Worm (Caenorhabditis elegans) whole organism, L1 larva: ENCODE measurements around the gene C07E3.9.

Source experiments
- C16A3.4 ChIP-seq: fragments of 150-350 bp; optimal IDR thresholded peaks from 2 replicates; lab custom pipeline; 2014; ENCODE audit warnings: missing biosample characterization, missing genetic modification characterization
- C34B4.2 ChIP-seq: sonication (generic microtip); optimal IDR thresholded peaks from 2 replicates; lab custom pipeline; 2017; ENCODE audit warnings: mild to moderate bottlenecking, missing genetic modification characterization, missing compliant biosample characterization
- F16B12.6 ChIP-seq: fragments of 150-350 bp; optimal IDR thresholded peaks from 2 replicates; lab custom pipeline; 2014; ENCODE audit warnings: missing biosample characterization, missing genetic modification characterization
- Y116A8C.19 ChIP-seq: sonication (generic microtip); optimal IDR thresholded peaks from 2 replicates; lab custom pipeline; 2016; ENCODE audit warnings: missing compliant biosample characterization, missing genetic modification characterization, borderline replicate concordance
- aly-2 ChIP-seq: fragments of 150-350 bp; optimal IDR thresholded peaks from 2 replicates; lab custom pipeline; 2014; ENCODE audit warnings: missing biosample characterization, missing genetic modification characterization
- ama-1 ChIP-seq: fragments of 150-350 bp; optimal IDR thresholded peaks from 2 replicates; lab custom pipeline; 2014
- blmp-1 ChIP-seq: fragments of 150-350 bp; optimal IDR thresholded peaks from 2 replicates; lab custom pipeline; 2014; ENCODE audit warnings: missing biosample characterization, missing genetic modification characterization
- ceh-63 ChIP-seq: fragments of 200-800 bp; sonication (Bioruptor generic); optimal IDR thresholded peaks from 2 replicates; lab custom pipeline; 2018; ENCODE audit warnings: mild to moderate bottlenecking, missing genetic modification characterization, missing compliant biosample characterization
- ceh-8 ChIP-seq: fragments of 200-800 bp; sonication (Bioruptor generic); optimal IDR thresholded peaks from 2 replicates; lab custom pipeline; 2018; ENCODE audit warnings: mild to moderate bottlenecking, missing genetic modification characterization, moderate library complexity, missing compliant biosample characterization
- ceh-82 ChIP-seq, 3 experiments: fragments of 150-350 bp in 1 of 3; sonication (generic microtip) in 2 of 3; optimal IDR thresholded peaks; 2 replicates each; lab custom pipeline; 2014 to 2017; ENCODE audit warnings: missing biosample characterization in 3 of 3, missing genetic modification characterization in 3 of 3
- ceh-88 ChIP-seq: fragments of 200-800 bp; sonication (Bioruptor generic); IDR thresholded peaks from 2 replicates; pipeline ENCODE4 v1.3.6; 2022; ENCODE audit warnings: missing genetic modification characterization, missing compliant biosample characterization
- ces-1 ChIP-seq: fragments of 150-350 bp; optimal IDR thresholded peaks from 2 replicates; lab custom pipeline; 2014; ENCODE audit warnings: missing biosample characterization, missing genetic modification reagents, missing genetic modification characterization
- dpl-1 ChIP-seq, 3 experiments: fragments of 150-350 bp in 2 of 3; sonication (generic microtip) in 1 of 3; optimal IDR thresholded peaks; 2 replicates each; lab custom pipeline; 2014 to 2017; ENCODE audit warnings: missing biosample characterization in 3 of 3, missing genetic modification characterization in 3 of 3, missing genetic modification reagents in 3 of 3
- efl-3 ChIP-seq: fragments of 200-800 bp; sonication (Bioruptor generic); optimal IDR thresholded peaks from 2 replicates; lab custom pipeline; 2018; ENCODE audit warnings: mild to moderate bottlenecking, missing genetic modification characterization, missing compliant biosample characterization
- egl-13 ChIP-seq: sonication (generic microtip); optimal IDR thresholded peaks from 2 replicates; lab custom pipeline; 2016; ENCODE audit warnings: missing genotype, missing genetic modification reagents, missing genetic modification characterization, missing compliant biosample characterization
- egl-27 ChIP-seq, 2 experiments: fragments of 150-350 bp in 1 of 2; sonication (generic microtip); optimal IDR thresholded peaks; 3 replicates each; lab custom pipeline; 2017 to 2018; ENCODE audit warnings: missing biosample characterization in 2 of 2, missing genetic modification characterization in 2 of 2, missing genetic modification reagents in 2 of 2
- elt-2 ChIP-seq: sonication (generic microtip); optimal IDR thresholded peaks from 2 replicates; lab custom pipeline; 2016; ENCODE audit warnings: missing genetic modification characterization, mild to moderate bottlenecking, inconsistent platforms, missing compliant biosample characterization, missing genetic modification reagents
- ets-5 ChIP-seq: fragments of 200-800 bp; sonication (Bioruptor generic); IDR thresholded peaks from 2 replicates; pipeline ENCODE4 v1.3.6; 2022; ENCODE audit warnings: missing genetic modification characterization, missing compliant biosample characterization
- fkh-8 ChIP-seq: sonication (generic microtip); optimal IDR thresholded peaks from 2 replicates; lab custom pipeline; 2016; ENCODE audit warnings: mild to moderate bottlenecking, missing genetic modification characterization, missing compliant biosample characterization
- fos-1 ChIP-seq: fragments of 150-350 bp; optimal IDR thresholded peaks from 2 replicates; lab custom pipeline; 2014; ENCODE audit warnings: missing biosample characterization, missing genetic modification characterization
- hpl-2 ChIP-seq: fragments of 150-350 bp; optimal IDR thresholded peaks from 2 replicates; lab custom pipeline; 2014; ENCODE audit warnings: missing biosample characterization, missing genetic modification reagents, missing genetic modification characterization
- irx-1 ChIP-seq: sonication (generic microtip); optimal IDR thresholded peaks from 2 replicates; lab custom pipeline; 2016; ENCODE audit warnings: missing genetic modification characterization, missing compliant biosample characterization
- jun-1 ChIP-seq: fragments of 150-350 bp; optimal IDR thresholded peaks from 2 replicates; lab custom pipeline; 2014; ENCODE audit warnings: missing biosample characterization, missing genetic modification reagents, missing genetic modification characterization
- lin-15B ChIP-seq: fragments of 150-350 bp; sonication (generic microtip); optimal IDR thresholded peaks from 3 replicates; lab custom pipeline; 2014; ENCODE audit warnings: missing biosample characterization, missing genetic modification characterization
- lin-35 ChIP-seq, 2 experiments: fragments of 150-350 bp; optimal IDR thresholded peaks; 2 replicates each; lab custom pipeline; 2014; ENCODE audit warnings: missing biosample characterization in 2 of 2, missing genetic modification characterization in 2 of 2, missing genetic modification reagents in 2 of 2
- lin-39 ChIP-seq: fragments of 150-350 bp; optimal IDR thresholded peaks from 2 replicates; lab custom pipeline; 2014; ENCODE audit warnings: missing biosample characterization, missing genetic modification reagents, missing genetic modification characterization
- lir-3 ChIP-seq: sonication (generic microtip); optimal IDR thresholded peaks from 2 replicates; lab custom pipeline; 2016; ENCODE audit warnings: mild to moderate bottlenecking, missing genetic modification characterization, moderate library complexity, missing compliant biosample characterization; ENCODE audit not compliant: poor library complexity
- lsy-2 ChIP-seq, 2 experiments: fragments of 150-350 bp; optimal IDR thresholded peaks; 2 replicates each; lab custom pipeline; 2014; ENCODE audit warnings: missing biosample characterization in 2 of 2, missing genetic modification characterization in 2 of 2
- mab-9 ChIP-seq: fragments of 200-800 bp; sonication (Bioruptor generic); IDR thresholded peaks from 2 replicates; pipeline ENCODE4 v1.3.6; 2022; ENCODE audit warnings: missing genetic modification reagents, missing genetic modification characterization, missing compliant biosample characterization
- mdl-1 ChIP-seq, 2 experiments: fragments of 150-350 bp; optimal IDR thresholded peaks; 2 replicates each; lab custom pipeline; 2014 to 2017; ENCODE audit warnings: missing biosample characterization in 2 of 2, missing genetic modification characterization in 2 of 2, inconsistent platforms in 1 of 2
- mef-2 ChIP-seq: fragments of 150-350 bp; optimal IDR thresholded peaks from 2 replicates; lab custom pipeline; 2014; ENCODE audit warnings: missing biosample characterization, missing genetic modification characterization
- mep-1 ChIP-seq: fragments of 150-350 bp; optimal IDR thresholded peaks from 2 replicates; lab custom pipeline; 2014; ENCODE audit warnings: missing biosample characterization, missing genetic modification characterization
- nhr-12 ChIP-seq: sonication (generic microtip); optimal IDR thresholded peaks from 2 replicates; lab custom pipeline; 2017; ENCODE audit warnings: missing biosample characterization, missing genetic modification characterization
- nhr-237 ChIP-seq: fragments of 150-350 bp; optimal IDR thresholded peaks from 2 replicates; lab custom pipeline; 2014; ENCODE audit warnings: missing biosample characterization, missing genetic modification characterization
- nhr-28 ChIP-seq: fragments of 150-350 bp; optimal IDR thresholded peaks from 2 replicates; lab custom pipeline; 2014; ENCODE audit warnings: missing biosample characterization, missing genetic modification characterization
- nhr-47 ChIP-seq: sonication (generic microtip); optimal IDR thresholded peaks from 2 replicates; lab custom pipeline; 2016; ENCODE audit warnings: mild to moderate bottlenecking, missing genetic modification characterization, moderate library complexity, missing compliant biosample characterization
- nhr-76 ChIP-seq: sonication (generic microtip); optimal IDR thresholded peaks from 2 replicates; lab custom pipeline; 2017; ENCODE audit warnings: missing biosample characterization, missing genetic modification characterization
- nhr-77 ChIP-seq: fragments of 150-350 bp; optimal IDR thresholded peaks from 2 replicates; lab custom pipeline; 2014; ENCODE audit warnings: missing biosample characterization, missing genetic modification characterization
- nhr-90 ChIP-seq: sonication (generic microtip); optimal IDR thresholded peaks from 2 replicates; lab custom pipeline; 2016; ENCODE audit warnings: mild to moderate bottlenecking, missing genetic modification characterization, missing compliant biosample characterization; ENCODE audit not compliant: poor library complexity
- pax-3 ChIP-seq: fragments of 200-800 bp; sonication (Bioruptor generic); optimal IDR thresholded peaks from 2 replicates; lab custom pipeline; 2018; ENCODE audit warnings: mild to moderate bottlenecking, missing genetic modification characterization, moderate library complexity, missing compliant biosample characterization
- pqm-1 ChIP-seq: sonication (generic microtip); optimal IDR thresholded peaks from 3 replicates; lab custom pipeline; 2017; ENCODE audit warnings: missing biosample characterization, missing genetic modification characterization
- rnt-1 ChIP-seq: sonication (generic microtip); optimal IDR thresholded peaks from 2 replicates; lab custom pipeline; 2016; ENCODE audit warnings: mild to moderate bottlenecking, missing genetic modification characterization, moderate library complexity, missing compliant biosample characterization
- skn-1 ChIP-seq: fragments of 150-350 bp; optimal IDR thresholded peaks from 2 replicates; lab custom pipeline; 2014; ENCODE audit warnings: missing biosample characterization, missing genetic modification characterization
- snpc-4 ChIP-seq: fragments of 150-350 bp; optimal IDR thresholded peaks from 2 replicates; lab custom pipeline; 2014; ENCODE audit warnings: missing biosample characterization, missing genetic modification characterization
- snu-23 ChIP-seq: sonication (generic microtip); optimal IDR thresholded peaks from 2 replicates; lab custom pipeline; 2016; ENCODE audit warnings: missing genetic modification characterization, missing compliant biosample characterization
- sox-4 ChIP-seq: sonication (generic microtip); optimal IDR thresholded peaks from 2 replicates; lab custom pipeline; 2016; ENCODE audit warnings: missing genetic modification characterization, missing compliant biosample characterization
- unc-86 ChIP-seq: sonication (generic microtip); optimal IDR thresholded peaks from 2 replicates; lab custom pipeline; 2016; ENCODE audit warnings: missing genetic modification characterization, missing compliant biosample characterization
- xbp-1 ChIP-seq: sonication (generic microtip); optimal IDR thresholded peaks from 2 replicates; lab custom pipeline; 2016; ENCODE audit warnings: missing genetic modification characterization, missing compliant biosample characterization
- zag-1 ChIP-seq: fragments of 150-350 bp; optimal IDR thresholded peaks from 2 replicates; lab custom pipeline; 2014; ENCODE audit warnings: missing biosample characterization, missing genetic modification characterization
- zip-4 ChIP-seq: fragments of 200-800 bp; sonication (Bioruptor generic); optimal IDR thresholded peaks from 2 replicates; lab custom pipeline; 2018; ENCODE audit warnings: mild to moderate bottlenecking, missing genetic modification characterization, moderate library complexity, missing compliant biosample characterization

C07E3.9 gene

DNA sequence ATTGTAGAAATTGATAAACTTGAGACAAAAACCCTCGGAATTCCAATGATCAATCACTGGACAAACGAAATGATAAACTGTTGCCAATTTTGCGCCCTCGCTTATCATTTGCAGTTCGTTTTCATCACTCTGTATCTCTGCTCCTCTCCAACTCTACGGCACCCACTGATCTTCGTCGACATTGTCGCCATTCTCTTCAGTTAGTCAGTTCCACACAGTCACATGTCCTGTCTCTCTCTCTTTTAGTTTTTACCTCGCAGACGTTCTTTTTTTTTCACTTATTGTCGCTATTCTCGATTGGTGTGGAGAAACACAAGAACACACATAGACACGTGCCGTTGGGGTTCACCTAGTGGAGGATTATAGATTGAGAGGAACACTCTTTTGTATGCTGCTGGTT lies 38.5 kb downstream of the C07E3.9 start (continued):
- TF ChIP-seq efl-3 (GFP tag; lab: Kevin White, UChicago), result no peak
- no peak for TF ChIP-seq lir-3 (tag; lab: Kevin White, UChicago)
- no peak for TF ChIP-seq F16B12.6 (tag; lab: Kevin White, UChicago)
- TF ChIP-seq fkh-8, result no peak
- TF ChIP-seq nhr-12 (tag; lab: Kevin White, UChicago), result no peak
- TF ChIP-seq mef-2 (tag; lab: Kevin White, UChicago), result no peak
- peak; percentile 56 for TF ChIP-seq nhr-90 (tag; lab: Kevin White, UChicago)
- TF ChIP-seq lin-15B (tag; lab: Kevin White, UChicago), result no peak
- TF ChIP-seq zip-4 (GFP tag; lab: Kevin White, UChicago), result no peak
- TF ChIP-seq snpc-4 (tag; lab: Kevin White, UChicago), result peak; percentile 2
- TF ChIP-seq elt-2 (tag; lab: Kevin White, UChicago), result peak; percentile 69
- TF ChIP-seq blmp-1 (tag; lab: Kevin White, UChicago), result peak; percentile 80
- TF ChIP-seq lsy-2 (tag; optimal IDR thresholded peaks at IDR 0.05; lab: Kevin White, UChicago), result peak; percentile 34 to 41
- TF ChIP-seq irx-1 (tag; lab: Kevin White, UChicago), result no peak
- TF ChIP-seq Y116A8C.19 (tag; lab: Kevin White, UChicago), result no peak
- no peak for TF ChIP-seq unc-86
- no peak for TF ChIP-seq ces-1 (GFP tag; lab: Kevin White, UChicago)
- peak; percentile 19 for TF ChIP-seq nhr-47
- no peak for TF ChIP-seq ceh-88 (GFP tag; lab: Robert Waterston, UW)
- no peak for TF ChIP-seq pqm-1 (tag; lab: Kevin White, UChicago)
- TF ChIP-seq rnt-1 (tag; lab: Kevin White, UChicago), result peak; percentile 35
- TF ChIP-seq nhr-237 (tag; lab: Kevin White, UChicago), result no peak
- no peak for TF ChIP-seq egl-27 (tag; optimal IDR thresholded peaks at IDR 0.05; lab: Kevin White, UChicago)
- no peak for TF ChIP-seq C34B4.2 (tag; lab: Kevin White, UChicago)
- TF ChIP-seq ceh-63 (GFP tag; lab: Kevin White, UChicago), result no peak
- peak; percentile 64 for TF ChIP-seq snu-23 (GFP tag; lab: Kevin White, UChicago)
- no peak for TF ChIP-seq nhr-76 (tag; lab: Kevin White, UChicago)
- no peak for TF ChIP-seq zag-1
- no peak for TF ChIP-seq nhr-77 (tag; lab: Kevin White, UChicago)
- TF ChIP-seq ceh-82 (tag; optimal IDR thresholded peaks at IDR 0.05; lab: Kevin White, UChicago), result no peak
- TF ChIP-seq nhr-28 (tag; lab: Kevin White, UChicago), result no peak
- no peak for TF ChIP-seq ceh-8 (GFP tag; lab: Kevin White, UChicago)
- no peak for TF ChIP-seq fos-1 (tag; lab: Kevin White, UChicago)
- TF ChIP-seq mdl-1 (tag; optimal IDR thresholded peaks at IDR 0.05; lab: Kevin White, UChicago), result peak in 1 of 2 experiments; percentile 82
- no peak for TF ChIP-seq pax-3 (tag; lab: Kevin White, UChicago)
- no peak for TF ChIP-seq lin-39 (tag; lab: Kevin White, UChicago)
- peak in 1 of 2 experiments; percentile 80 for TF ChIP-seq lin-35 (GFP tag; optimal IDR thresholded peaks at IDR 0.05; lab: Kevin White, UChicago)
- no peak for TF ChIP-seq hpl-2
- peak; percentile 64 for TF ChIP-seq mep-1 (tag; lab: Kevin White, UChicago)
- TF ChIP-seq, all 84 proteins: peak for 23

DNA sequence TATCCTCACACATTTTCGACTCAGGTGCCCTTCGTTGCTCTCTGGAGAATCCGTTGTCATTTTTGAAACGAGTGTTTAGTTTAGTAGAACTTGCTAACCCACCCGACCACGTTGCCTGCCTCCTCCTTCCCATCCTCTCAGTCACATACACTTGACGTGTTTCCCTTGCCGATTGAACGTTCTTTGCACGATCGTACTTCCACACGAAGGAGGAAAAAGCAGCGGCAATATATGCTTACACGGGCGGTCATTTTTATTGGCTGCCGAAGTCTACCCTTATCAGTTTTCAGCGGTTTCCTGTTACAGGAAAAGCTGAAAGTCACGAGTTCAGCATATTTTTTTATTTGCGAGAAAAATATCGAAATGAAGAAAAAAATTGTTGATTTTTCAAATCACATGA lies 39.2 kb downstream of the C07E3.9 start:
- TF ChIP-seq xbp-1 (tag; lab: Kevin White, UChicago), result no peak
- no peak for TF ChIP-seq egl-13
- TF ChIP-seq unc-86, result no peak
- TF ChIP-seq lsy-2 (tag; optimal IDR thresholded peaks at IDR 0.05; lab: Kevin White, UChicago), result peak in 1 of 2 experiments; percentile 25
- no peak for TF ChIP-seq lin-15B (tag; lab: Kevin White, UChicago)
- TF ChIP-seq nhr-47, result no peak
- TF ChIP-seq ceh-88 (GFP tag; lab: Robert Waterston, UW), result no peak
- peak; percentile 51 for TF ChIP-seq jun-1 (tag; lab: Kevin White, UChicago)
- TF ChIP-seq aly-2 (tag; lab: Kevin White, UChicago), result no peak
- no peak for TF ChIP-seq ets-5 (GFP tag; lab: Robert Waterston, UW)
- peak; percentile 38 for TF ChIP-seq rnt-1 (tag; lab: Kevin White, UChicago)
- peak; percentile 9 for TF ChIP-seq C16A3.4 (tag; lab: Kevin White, UChicago)
- no peak for TF ChIP-seq lin-39 (tag; lab: Kevin White, UChicago)
- no peak for TF ChIP-seq snpc-4 (tag; lab: Kevin White, UChicago)
- no peak for TF ChIP-seq egl-27 (tag; optimal IDR thresholded peaks at IDR 0.05; lab: Kevin White, UChicago)
- peak; percentile 54 for TF ChIP-seq ama-1
- no peak for TF ChIP-seq mab-9 (GFP tag; lab: Robert Waterston, UW)
- TF ChIP-seq sox-4 (tag; lab: Kevin White, UChicago), result no peak
- TF ChIP-seq dpl-1 (GFP tag; optimal IDR thresholded peaks at IDR 0.05; lab: Kevin White, UChicago), result no peak
- peak in 1 of 2 experiments; percentile 61 for TF ChIP-seq lin-35 (GFP tag; optimal IDR thresholded peaks at IDR 0.05; lab: Kevin White, UChicago)
- no peak for TF ChIP-seq skn-1
- TF ChIP-seq lir-3 (tag; lab: Kevin White, UChicago), result no peak
- peak; percentile 86 for TF ChIP-seq elt-2 (tag; lab: Kevin White, UChicago)
- TF ChIP-seq snu-23 (GFP tag; lab: Kevin White, UChicago), result peak; percentile 40
- TF ChIP-seq zip-4 (GFP tag; lab: Kevin White, UChicago), result no peak
- no peak for TF ChIP-seq fos-1 (tag; lab: Kevin White, UChicago)
- peak; percentile 32 for TF ChIP-seq blmp-1 (tag; lab: Kevin White, UChicago)
